Worm (Caenorhabditis elegans) whole organism, late embryonic: ENCODE data around the gene uaf-2.

Experiments
- C08G9.2 ChIP-seq: sonication (generic microtip); optimal IDR thresholded peaks from 2 replicates; lab custom pipeline; 2016; ENCODE audit warnings: mild to moderate bottlenecking, missing genetic modification characterization, moderate library complexity, missing compliant biosample characterization
- C38D4.7 ChIP-seq: fragments of 200-800 bp; sonication (Bioruptor generic); optimal IDR thresholded peaks from 2 replicates; lab custom pipeline; 2018; ENCODE audit warnings: mild to moderate bottlenecking, missing genetic modification characterization, moderate library complexity, missing compliant biosample characterization
- K02D7.2 ChIP-seq: sonication (generic microtip); optimal IDR thresholded peaks from 2 replicates; lab custom pipeline; 2017; ENCODE audit warnings: mild to moderate bottlenecking, missing genetic modification characterization, missing compliant biosample characterization
- K09A11.1 ChIP-seq: sonication (generic microtip); optimal IDR thresholded peaks from 2 replicates; lab custom pipeline; 2017; ENCODE audit warnings: antibody characterized with exemption, mild to moderate bottlenecking, missing genetic modification characterization, missing compliant biosample characterization; ENCODE audit not compliant: insufficient read depth
- ama-1 ChIP-seq: fragments of 150-350 bp; optimal IDR thresholded peaks from 2 replicates; lab custom pipeline; 2014
- ceh-14 ChIP-seq: sonication (generic microtip); optimal IDR thresholded peaks from 2 replicates; lab custom pipeline; 2016; ENCODE audit warnings: missing genotype, missing genetic modification characterization, missing compliant biosample characterization
- ceh-24 ChIP-seq: sonication (generic microtip); optimal IDR thresholded peaks from 2 replicates; lab custom pipeline; 2016; ENCODE audit warnings: mild to moderate bottlenecking, missing genetic modification characterization, missing compliant biosample characterization
- ceh-34 ChIP-seq: sonication (generic microtip); optimal IDR thresholded peaks from 2 replicates; lab custom pipeline; 2016; ENCODE audit warnings: mild to moderate bottlenecking, missing genetic modification characterization, missing compliant biosample characterization
- ceh-45 ChIP-seq: fragments of 200-800 bp; sonication (Bioruptor generic); IDR thresholded peaks from 2 replicates; pipeline ENCODE4 v1.3.6; 2022; ENCODE audit warnings: missing genetic modification reagents, missing genetic modification characterization, missing compliant biosample characterization
- ceh-48 ChIP-seq: sonication (generic microtip); optimal IDR thresholded peaks from 2 replicates; lab custom pipeline; 2016; ENCODE audit warnings: missing genetic modification characterization, inconsistent platforms, missing compliant biosample characterization
- ceh-6 ChIP-seq: fragments of 200-800 bp; sonication (Bioruptor generic); optimal IDR thresholded peaks from 2 replicates; lab custom pipeline; 2018; ENCODE audit warnings: mild to moderate bottlenecking, missing genetic modification characterization, missing compliant biosample characterization
- dmd-4 ChIP-seq: sonication (generic microtip); optimal IDR thresholded peaks from 2 replicates; lab custom pipeline; 2016; ENCODE audit warnings: borderline replicate concordance, missing genetic modification characterization, missing compliant biosample characterization
- elt-2 ChIP-seq: sonication (generic microtip); optimal IDR thresholded peaks from 2 replicates; lab custom pipeline; 2016; ENCODE audit warnings: missing genetic modification reagents, missing genetic modification characterization, missing compliant biosample characterization
- elt-4 ChIP-seq: sonication (generic microtip); optimal IDR thresholded peaks from 2 replicates; lab custom pipeline; 2016; ENCODE audit warnings: missing genetic modification characterization, missing compliant biosample characterization
- ets-4 ChIP-seq: sonication (generic microtip); optimal IDR thresholded peaks from 2 replicates; lab custom pipeline; 2016; ENCODE audit warnings: missing genetic modification characterization, missing compliant biosample characterization
- fax-1 ChIP-seq: sonication (generic microtip); optimal IDR thresholded peaks from 2 replicates; lab custom pipeline; 2016; ENCODE audit warnings: missing genotype, missing genetic modification characterization, missing compliant biosample characterization
- hlh-13 ChIP-seq: fragments of 200-800 bp; sonication (Bioruptor generic); optimal IDR thresholded peaks from 2 replicates; lab custom pipeline; 2018; ENCODE audit warnings: mild to moderate bottlenecking, missing genetic modification characterization, missing compliant biosample characterization
- hlh-15 ChIP-seq: sonication (generic microtip); optimal IDR thresholded peaks from 2 replicates; lab custom pipeline; 2016; ENCODE audit warnings: missing genetic modification characterization, missing compliant biosample characterization
- hlh-30 ChIP-seq: sonication (generic microtip); optimal IDR thresholded peaks from 2 replicates; lab custom pipeline; 2017; ENCODE audit warnings: antibody characterized with exemption, missing genetic modification characterization, missing compliant biosample characterization; ENCODE audit not compliant: insufficient read depth
- lin-11 ChIP-seq: fragments of 200-800 bp; sonication (Bioruptor generic); optimal IDR thresholded peaks from 2 replicates; lab custom pipeline; 2018; ENCODE audit warnings: mild to moderate bottlenecking, missing genetic modification characterization, missing compliant biosample characterization
- mec-3 ChIP-seq: sonication (generic microtip); optimal IDR thresholded peaks from 2 replicates; lab custom pipeline; 2016; ENCODE audit warnings: borderline replicate concordance, missing genetic modification characterization, missing compliant biosample characterization
- odd-2 ChIP-seq: sonication (generic microtip); optimal IDR thresholded peaks from 2 replicates; lab custom pipeline; 2017; ENCODE audit warnings: antibody characterized with exemption, mild to moderate bottlenecking, missing genetic modification characterization, missing compliant biosample characterization
- pag-3 ChIP-seq: sonication (generic microtip); optimal IDR thresholded peaks from 2 replicates; lab custom pipeline; 2016; ENCODE audit warnings: missing compliant biosample characterization, missing genetic modification characterization, borderline replicate concordance
- pat-9 ChIP-seq: fragments of 200-800 bp; sonication (Bioruptor generic); optimal IDR thresholded peaks from 2 replicates; lab custom pipeline; 2018; ENCODE audit warnings: mild to moderate bottlenecking, missing genetic modification characterization, moderate library complexity, missing compliant biosample characterization
- pros-1 ChIP-seq: fragments of 150-350 bp; optimal IDR thresholded peaks from 2 replicates; lab custom pipeline; 2014; ENCODE audit warnings: missing biosample characterization, missing genetic modification reagents, missing genetic modification characterization
- ref-2 ChIP-seq: sonication (generic microtip); optimal IDR thresholded peaks from 2 replicates; lab custom pipeline; 2016; ENCODE audit warnings: missing genetic modification characterization, missing compliant biosample characterization
- sox-2 ChIP-seq: fragments of 200-800 bp; sonication (Bioruptor generic); IDR thresholded peaks from 2 replicates; pipeline ENCODE4 v1.3.6; 2022; ENCODE audit warnings: missing genetic modification reagents, missing genetic modification characterization, missing compliant biosample characterization
- tbx-2 ChIP-seq: sonication (generic microtip); optimal IDR thresholded peaks from 2 replicates; lab custom pipeline; 2016; ENCODE audit warnings: missing genetic modification characterization, missing compliant biosample characterization
- unc-42 ChIP-seq: sonication (generic microtip); optimal IDR thresholded peaks from 2 replicates; lab custom pipeline; 2016; ENCODE audit warnings: missing genotype, missing genetic modification characterization, missing compliant biosample characterization
- unc-55 ChIP-seq: sonication (generic microtip); optimal IDR thresholded peaks from 2 replicates; lab custom pipeline; 2017; ENCODE audit warnings: missing biosample characterization, missing genetic modification reagents, missing genetic modification characterization
- unc-86 ChIP-seq: sonication (generic microtip); optimal IDR thresholded peaks from 2 replicates; lab custom pipeline; 2016; ENCODE audit warnings: missing genetic modification characterization, missing compliant biosample characterization
- zip-5 ChIP-seq: sonication (generic microtip); optimal IDR thresholded peaks from 2 replicates; lab custom pipeline; 2016; ENCODE audit warnings: missing genetic modification characterization, missing compliant biosample characterization

uaf-2 gene

ce11 chrIV:17126512-17126911, 7.9 kb upstream of the uaf-2 start:
- TF ChIP-seq elt-2 (tag; lab: Kevin White, UChicago), result no peak
- no peak for TF ChIP-seq ref-2 (tag; lab: Kevin White, UChicago)
- no peak for TF ChIP-seq pag-3 (tag; lab: Kevin White, UChicago)
- TF ChIP-seq fax-1 (tag; lab: Kevin White, UChicago), result no peak
- no peak for TF ChIP-seq ceh-34 (tag; lab: Kevin White, UChicago)
- TF ChIP-seq ceh-14, result no peak
- TF ChIP-seq dmd-4 (tag; lab: Kevin White, UChicago), result no peak
- no peak for TF ChIP-seq hlh-15 (tag; lab: Kevin White, UChicago)
- no peak for TF ChIP-seq lin-11 (tag; lab: Kevin White, UChicago)
- no peak for TF ChIP-seq ceh-6 (GFP tag; lab: Kevin White, UChicago)
- TF ChIP-seq unc-55 (GFP tag; lab: Kevin White, UChicago), result no peak
- no peak for TF ChIP-seq hlh-13 (GFP tag; lab: Kevin White, UChicago)
- no peak for TF ChIP-seq tbx-2
- no peak for TF ChIP-seq odd-2 (tag; lab: Kevin White, UChicago)
- no peak for TF ChIP-seq C38D4.7 (GFP tag; lab: Kevin White, UChicago)

- no peak for TF ChIP-seq unc-86 (tag; lab: Kevin White, UChicago)
- no peak for TF ChIP-seq C08G9.2 (tag; lab: Kevin White, UChicago)
- no peak for TF ChIP-seq mec-3 (tag; lab: Kevin White, UChicago)
- TF ChIP-seq sox-2, result no peak
- no peak for TF ChIP-seq ceh-24
Measured at ce11 chrIV:17125967-17126366, 7.4 kb upstream of the uaf-2 start.

ce11 chrIV:17121058-17121773, 2.6 kb upstream of the uaf-2 start:
- TF ChIP-seq ceh-45 (GFP tag; lab: Robert Waterston, UW), result no peak
- TF ChIP-seq unc-42 (tag; lab: Kevin White, UChicago), result peak; percentile 2

- no peak for TF ChIP-seq K09A11.1 (tag; lab: Kevin White, UChicago)
- peak; percentile 93 for TF ChIP-seq ceh-48 (tag; lab: Kevin White, UChicago)
Measured at ce11 chrIV:17118987-17119732, 593 bp upstream of the uaf-2 start, which contains the start of gene itsn-1. Gene itsn-1 (plus strand): TSS chrIV:17119682.

- TF ChIP-seq lin-11 (tag; lab: Kevin White, UChicago), result no peak
- no peak for TF ChIP-seq unc-55 (GFP tag; lab: Kevin White, UChicago)
- TF ChIP-seq K02D7.2 (tag; lab: Kevin White, UChicago), result no peak
- TF ChIP-seq zip-5 (tag; lab: Kevin White, UChicago), result no peak
- no peak for TF ChIP-seq C08G9.2 (tag; lab: Kevin White, UChicago)
- no peak for TF ChIP-seq ama-1 (lab: Kevin White, UChicago)
- TF ChIP-seq hlh-30 (tag; lab: Kevin White, UChicago), result no peak
- no peak for TF ChIP-seq tbx-2
- TF ChIP-seq mec-3 (tag; lab: Kevin White, UChicago), result no peak
- TF ChIP-seq C38D4.7 (GFP tag; lab: Kevin White, UChicago), result no peak
- TF ChIP-seq ets-4 (tag; lab: Kevin White, UChicago), result no peak
- no peak for TF ChIP-seq elt-4
- TF ChIP-seq unc-42 (tag; lab: Kevin White, UChicago), result no peak
- no peak for TF ChIP-seq pros-1 (tag; lab: Kevin White, UChicago)
- TF ChIP-seq pat-9 (tag; lab: Kevin White, UChicago), result no peak
Measured at ce11 chrIV:17116821-17117220, 1.7 kb downstream of the uaf-2 start.
